Fruit fly (Drosophila melanogaster) whole organism, embryonic: Measurements from ENCODE around the gene CG7702.

Experiments used
- Abd-B ChIP-seq: fragments of 200-800 bp; sonication (Bioruptor generic); optimal IDR thresholded peaks from 2 replicates; lab custom pipeline; 2018; ENCODE audit warnings: missing biosample characterization, mild to moderate bottlenecking, missing genetic modification characterization, moderate library complexity
- CG10321 ChIP-seq: fragments of 200-800 bp; sonication (Bioruptor generic); IDR thresholded peaks from 2 replicates; pipeline ENCODE4 v1.3.6; 2022; ENCODE audit warnings: missing biosample characterization, missing genetic modification characterization
- CG10431 ChIP-seq: fragments of 200-800 bp; sonication (Bioruptor generic); optimal IDR thresholded peaks from 3 replicates; lab custom pipeline; 2018; ENCODE audit warnings: missing biosample characterization, mild to moderate bottlenecking, missing genetic modification characterization
- CG11456 ChIP-seq: fragments of 200-800 bp; sonication (Bioruptor generic); IDR thresholded peaks from 3 replicates; pipeline ENCODE4 v1.3.6; 2022; ENCODE audit warnings: missing biosample characterization, missing genetic modification characterization
- CG12219 ChIP-seq: fragments of 200-800 bp; sonication (Bioruptor generic); optimal IDR thresholded peaks from 3 replicates; lab custom pipeline; 2018; ENCODE audit warnings: missing biosample characterization, mild to moderate bottlenecking, missing genetic modification characterization
- CG15011 ChIP-seq: fragments of 200-800 bp; sonication (Bioruptor generic); optimal IDR thresholded peaks from 3 replicates; lab custom pipeline; 2018; ENCODE audit warnings: missing biosample characterization, mild to moderate bottlenecking, missing genetic modification characterization
- CG15269 ChIP-seq: fragments of 200-800 bp; sonication (Bioruptor generic); optimal IDR thresholded peaks from 2 replicates; lab custom pipeline; 2018; ENCODE audit warnings: missing biosample characterization, mild to moderate bottlenecking, missing genetic modification characterization, moderate library complexity
- CG15601 ChIP-seq: fragments of 200-800 bp; sonication (Bioruptor generic); optimal IDR thresholded peaks from 3 replicates; lab custom pipeline; 2019; ENCODE audit warnings: missing biosample characterization, mild to moderate bottlenecking, missing genetic modification characterization, moderate library complexity
- CG1647 ChIP-seq: fragments of 200-800 bp; sonication (Bioruptor generic); optimal IDR thresholded peaks from 3 replicates; lab custom pipeline; 2016; ENCODE audit warnings: missing biosample characterization, missing genetic modification characterization
- CG16863 ChIP-seq: fragments of 200-800 bp; sonication (Bioruptor generic); optimal IDR thresholded peaks from 3 replicates; lab custom pipeline; 2016; ENCODE audit warnings: missing biosample characterization, missing genetic modification characterization
- CG17612 ChIP-seq: fragments of 200-800 bp; sonication (Bioruptor generic); IDR thresholded peaks from 2 replicates; pipeline ENCODE4 v1.3.6; 2022; ENCODE audit warnings: missing biosample characterization, missing genetic modification characterization
- CG17912 ChIP-seq: fragments of 200-800 bp; sonication (Bioruptor generic); optimal IDR thresholded peaks from 2 replicates; lab custom pipeline; 2018; ENCODE audit warnings: missing biosample characterization, mild to moderate bottlenecking, missing genetic modification characterization
- CG2120 ChIP-seq: fragments of 200-800 bp; sonication (Bioruptor generic); optimal IDR thresholded peaks from 3 replicates; lab custom pipeline; 2016; ENCODE audit warnings: missing biosample characterization, missing genetic modification characterization
- CG2129 ChIP-seq: fragments of 200-800 bp; sonication (Bioruptor generic); IDR thresholded peaks from 2 replicates; pipeline ENCODE4 v1.3.6; 2022; ENCODE audit warnings: missing biosample characterization, missing genetic modification characterization; ENCODE audit not compliant: partially characterized antibody
- CG33557 ChIP-seq: fragments of 200-800 bp; sonication (Bioruptor generic); optimal IDR thresholded peaks from 2 replicates; lab custom pipeline; 2019; ENCODE audit warnings: missing biosample characterization, mild to moderate bottlenecking, missing genetic modification characterization, moderate library complexity
- CG4360 ChIP-seq: fragments of 200-800 bp; sonication (Bioruptor generic); IDR thresholded peaks from 2 replicates; pipeline ENCODE4 v1.3.6; 2022; ENCODE audit warnings: missing biosample characterization, missing genetic modification characterization
- CG8924 ChIP-seq: fragments of 200-800 bp; optimal IDR thresholded peaks from 3 replicates; lab custom pipeline; 2019; ENCODE audit warnings: missing biosample characterization, mild to moderate bottlenecking, missing genetic modification characterization, moderate library complexity
- CG8944 ChIP-seq: fragments of 200-800 bp; sonication (Bioruptor generic); optimal IDR thresholded peaks from 3 replicates; lab custom pipeline; 2016; ENCODE audit warnings: missing biosample characterization, missing genetic modification characterization
- D19B ChIP-seq: fragments of 200-800 bp; sonication (Bioruptor generic); optimal IDR thresholded peaks from 2 replicates; lab custom pipeline; 2017; ENCODE audit warnings: missing biosample characterization, mild to moderate bottlenecking, missing genetic modification characterization
- HmgZ ChIP-seq: fragments of 200-800 bp; sonication (Bioruptor generic); optimal IDR thresholded peaks from 2 replicates; lab custom pipeline; 2018; ENCODE audit warnings: missing biosample characterization, mild to moderate bottlenecking, missing genetic modification characterization
- Lhr ChIP-seq: fragments of 200-800 bp; sonication (Bioruptor generic); optimal IDR thresholded peaks from 3 replicates; lab custom pipeline; 2017; ENCODE audit warnings: mild to moderate bottlenecking, missing biosample characterization, missing genetic modification reagents, missing genetic modification characterization
- Mad ChIP-seq: fragments of 200-800 bp; sonication (Bioruptor generic); optimal IDR thresholded peaks from 2 replicates; lab custom pipeline; 2016; ENCODE audit warnings: missing biosample characterization, missing genetic modification characterization
- Meics ChIP-seq: fragments of 200-800 bp; sonication (Bioruptor generic); optimal IDR thresholded peaks from 2 replicates; lab custom pipeline; 2017; ENCODE audit warnings: missing biosample characterization, mild to moderate bottlenecking, missing genetic modification characterization
- Mrtf ChIP-seq: fragments of 200-800 bp; sonication (Bioruptor generic); IDR thresholded peaks from 3 replicates; pipeline ENCODE4 v1.3.6; 2022; ENCODE audit warnings: missing biosample characterization, missing genetic modification characterization
- NC2β ChIP-seq: fragments of 200-800 bp; sonication (Bioruptor generic); optimal IDR thresholded peaks from 2 replicates; lab custom pipeline; 2016; ENCODE audit warnings: missing biosample characterization, missing genetic modification characterization
- Nf-YA ChIP-seq: fragments of 200-800 bp; sonication (Bioruptor generic); IDR thresholded peaks from 2 replicates; pipeline ENCODE4 v1.3.6; 2022; ENCODE audit warnings: missing biosample characterization, missing genetic modification characterization
- Ptx1 ChIP-seq: fragments of 200-800 bp; sonication (Bioruptor generic); IDR thresholded peaks from 2 replicates; pipeline ENCODE4 v1.3.6; 2022; ENCODE audit warnings: missing biosample characterization, missing genetic modification characterization
- Sox102F ChIP-seq: fragments of 200-800 bp; sonication (Bioruptor generic); optimal IDR thresholded peaks from 2 replicates; lab custom pipeline; 2018; ENCODE audit warnings: missing biosample characterization, mild to moderate bottlenecking, missing genetic modification characterization, moderate library complexity
- Taf1 ChIP-seq: fragments of 200-800 bp; sonication (Bioruptor generic); IDR thresholded peaks from 2 replicates; pipeline ENCODE4 v1.3.6; 2022; ENCODE audit warnings: missing biosample characterization, missing genetic modification characterization
- Tbp ChIP-seq: fragments of >200 bp; optimal IDR thresholded peaks from 2 replicates; lab custom pipeline; 2018; ENCODE audit warnings: missing biosample characterization, missing genetic modification characterization
- Vsx1 ChIP-seq: fragments of 200-800 bp; sonication (Bioruptor generic); optimal IDR thresholded peaks from 2 replicates; lab custom pipeline; 2017; ENCODE audit warnings: missing biosample characterization, mild to moderate bottlenecking, missing genetic modification characterization, missing genetic modification reagents
- ap ChIP-seq: fragments of 200-800 bp; sonication (Bioruptor generic); IDR thresholded peaks from 2 replicates; pipeline ENCODE4 v1.3.6; 2022; ENCODE audit warnings: missing biosample characterization, missing genetic modification characterization
- dmrt99B ChIP-seq: fragments of 200-800 bp; sonication (Bioruptor generic); optimal IDR thresholded peaks from 2 replicates; lab custom pipeline; 2018; ENCODE audit warnings: missing biosample characterization, mild to moderate bottlenecking, missing genetic modification characterization, moderate library complexity
- gfzf ChIP-seq: fragments of 200-800 bp; sonication (Bioruptor generic); optimal IDR thresholded peaks from 2 replicates; lab custom pipeline; 2016; ENCODE audit warnings: missing biosample characterization, mild to moderate bottlenecking, missing genetic modification characterization, moderate library complexity
- hb ChIP-seq: fragments of 200-800 bp; sonication (Bioruptor generic); IDR thresholded peaks from 3 replicates; pipeline ENCODE4 v1.3.6; 2022; ENCODE audit warnings: missing biosample characterization, missing genetic modification characterization; ENCODE audit not compliant: partially characterized antibody
- insv ChIP-seq, 2 experiments: fragments of 200-800 bp; sonication (Bioruptor generic); optimal IDR thresholded peaks; 3 replicates each; lab custom pipeline; 2016 to 2018; ENCODE audit warnings: missing biosample characterization in 2 of 2, missing genetic modification characterization in 2 of 2
- klu ChIP-seq: fragments of 200-800 bp; sonication (Bioruptor generic); IDR thresholded peaks from 2 replicates; pipeline ENCODE4 v1.3.6; 2022; ENCODE audit warnings: missing biosample characterization, missing genetic modification characterization
- lola ChIP-seq, 3 experiments: fragments of >200 bp in 2 of 3; fragments of 200-800 bp in 1 of 3; sonication (Bioruptor generic) in 1 of 3; optimal IDR thresholded peaks; 2 replicates each; lab custom pipeline; 2017 to 2019; ENCODE audit warnings: missing biosample characterization in 3 of 3, missing genetic modification characterization in 3 of 3, mild to moderate bottlenecking in 1 of 3, moderate library complexity in 1 of 3
- luna ChIP-seq: fragments of 200-800 bp; sonication (Bioruptor generic); optimal IDR thresholded peaks from 2 replicates; lab custom pipeline; 2016; ENCODE audit warnings: missing biosample characterization, missing genetic modification characterization
- maf-S ChIP-seq: fragments of 200-800 bp; sonication (Bioruptor generic); optimal IDR thresholded peaks from 2 replicates; lab custom pipeline; 2016; ENCODE audit warnings: missing biosample characterization, missing genetic modification characterization
- mam ChIP-seq: fragments of 200-800 bp; sonication (Bioruptor generic); optimal IDR thresholded peaks from 3 replicates; lab custom pipeline; 2016; ENCODE audit warnings: missing biosample characterization, missing genetic modification characterization
- odd ChIP-seq: fragments of 200-800 bp; sonication (Bioruptor generic); optimal IDR thresholded peaks from 2 replicates; lab custom pipeline; 2017; ENCODE audit warnings: missing biosample characterization, mild to moderate bottlenecking, missing genetic modification characterization
- pfk ChIP-seq: fragments of 200-800 bp; sonication (Bioruptor generic); optimal IDR thresholded peaks from 2 replicates; lab custom pipeline; 2018; ENCODE audit warnings: missing biosample characterization, mild to moderate bottlenecking, missing genetic modification characterization, moderate library complexity
- ranshi ChIP-seq: fragments of 200-800 bp; sonication (Bioruptor generic); IDR thresholded peaks from 2 replicates; pipeline ENCODE4 v1.3.6; 2022; ENCODE audit warnings: missing biosample characterization, missing genetic modification characterization
- sc ChIP-seq, 3 experiments: fragments of >200 bp in 2 of 3; fragments of 200-800 bp in 1 of 3; sonication (Bioruptor generic) in 1 of 3; optimal IDR thresholded peaks; 2 replicates in 2 of 3; 3 replicates in 1 of 3; lab custom pipeline; 2017; ENCODE audit warnings: mild to moderate bottlenecking in 1 of 3, missing biosample characterization in 1 of 3, missing genetic modification characterization in 1 of 3, missing genetic modification reagents in 1 of 3
- scrt ChIP-seq: fragments of 200-800 bp; sonication (Bioruptor generic); optimal IDR thresholded peaks from 2 replicates; lab custom pipeline; 2018; ENCODE audit warnings: missing biosample characterization, mild to moderate bottlenecking, missing genetic modification characterization, moderate library complexity
- sens ChIP-seq: fragments of 200-800 bp; sonication (Bioruptor generic); peaks from one replicate; lab custom pipeline; 2016; ENCODE audit warnings: missing biosample characterization, missing genetic modification characterization
- sisA ChIP-seq: fragments of 200-800 bp; sonication (Bioruptor generic); IDR thresholded peaks from 2 replicates; pipeline ENCODE4 v1.3.6; 2022; ENCODE audit warnings: missing biosample characterization, missing genetic modification characterization
- slbo ChIP-seq: fragments of 200-800 bp; sonication (Bioruptor generic); IDR thresholded peaks from 2 replicates; pipeline ENCODE4 v1.3.6; 2022; ENCODE audit warnings: missing biosample characterization, missing genetic modification characterization
- tna ChIP-seq: fragments of 200-800 bp; sonication (Bioruptor generic); IDR thresholded peaks from 2 replicates; pipeline ENCODE4 v1.3.6; 2022; ENCODE audit warnings: missing biosample characterization, missing genetic modification characterization; ENCODE audit not compliant: partially characterized antibody
- vvl ChIP-seq: fragments of 200-800 bp; sonication (Bioruptor generic); IDR thresholded peaks from 2 replicates; pipeline ENCODE4 v1.3.6; 2022; ENCODE audit warnings: missing biosample characterization, missing genetic modification characterization

Gene CG7702

dm6 chr3R:18628311-18628811 lies 40.8 kb upstream of the CG7702 start (continued):
- TF ChIP-seq odd (GFP tag; lab: Kevin White, UChicago) (no peak), klu (GFP tag; lab: Robert Waterston, UW) (no peak), Meics (GFP tag; lab: Kevin White, UChicago) (no peak), Taf1 (GFP tag; lab: Robert Waterston, UW) (no peak), D19B (GFP tag; lab: Kevin White, UChicago) (no peak), CG8924 (tag; lab: Kevin White, UChicago) (no peak), dmrt99B (peak; percentile 11), slbo (GFP tag; lab: Robert Waterston, UW) (no peak), CG2120 (no peak), Mad (GFP tag; lab: Kevin White, UChicago) (no peak), lola (GFP tag; optimal IDR thresholded peaks at IDR 0.05; lab: Kevin White, UChicago) (no peak), NC2β (GFP tag; lab: Kevin White, UChicago) (no peak), insv (GFP tag; optimal IDR thresholded peaks at IDR 0.05; lab: Kevin White, UChicago) (no peak), HmgZ (tag; lab: Kevin White, UChicago) (no peak), mam (no peak), CG33557 (GFP tag; lab: Kevin White, UChicago) (no peak), CG15269 (tag; lab: Kevin White, UChicago) (no peak), sc (optimal IDR thresholded peaks at IDR 0.05; lab: Kevin White, UChicago) (no peak), sc (GFP tag; optimal IDR thresholded peaks at IDR 0.05; lab: Kevin White, UChicago) (no peak), CG15011 (GFP tag; lab: Kevin White, UChicago) (no peak), maf-S (no peak), Sox102F (no peak), CG11456 (GFP tag; lab: Robert Waterston, UW) (no peak), scrt (GFP tag; lab: Kevin White, UChicago) (no peak), sisA (no peak), CG17612 (GFP tag; lab: Robert Waterston, UW) (no peak), CG2129 (GFP tag; lab: Robert Waterston, UW) (no peak), hb (GFP tag; lab: Robert Waterston, UW) (peak; percentile 54; the same call in 2 of the 3 replicates), sens (GFP tag; lab: Kevin White, UChicago) (peak; percentile 89), Abd-B (GFP tag; lab: Kevin White, UChicago) (no peak), CG10431 (GFP tag; lab: Kevin White, UChicago) (no peak), CG10321 (GFP tag; lab: Robert Waterston, UW) (no peak), Mrtf (GFP tag; lab: Robert Waterston, UW) (no peak), Tbp (no peak), ap (no peak), ranshi (GFP tag; lab: Robert Waterston, UW) (no peak), vvl (no peak), CG12219 (GFP tag; lab: Kevin White, UChicago) (no peak), Vsx1 (GFP tag; lab: Kevin White, UChicago) (no peak), CG15601 (tag; lab: Kevin White, UChicago) (no peak), CG8944 (GFP tag; lab: Kevin White, UChicago) (no peak), Ptx1 (GFP tag; lab: Robert Waterston, UW) (no peak), tna (GFP tag; lab: Robert Waterston, UW) (peak; percentile 59; the same call in 1 of the 2 replicates), CG17912 (no peak), CG1647 (no peak), Lhr (GFP tag; lab: Kevin White, UChicago) (no peak), Nf-YA (GFP tag; lab: Robert Waterston, UW) (no peak), luna (no peak), CG16863 (no peak), pfk (GFP tag; lab: Kevin White, UChicago) (no peak), CG4360 (GFP tag; lab: Robert Waterston, UW) (no peak), gfzf (GFP tag; lab: Kevin White, UChicago) (no peak)
